Worm (Caenorhabditis elegans) whole organism, young adult: ENCODE results near the gene pas-1.

Source experiments
- B0261.1 ChIP-seq: sonication (generic microtip); optimal IDR thresholded peaks from 2 replicates; lab custom pipeline; 2016; ENCODE audit warnings: mild to moderate bottlenecking, missing genetic modification characterization, moderate library complexity, missing compliant biosample characterization
- C06A6.2 ChIP-seq: fragments of 200-800 bp; sonication (Bioruptor generic); conservative IDR thresholded peaks from 2 replicates; pipeline ENCODE4 v1.3.6; 2022; ENCODE audit warnings: missing genetic modification characterization, missing compliant biosample characterization
- D2030.7 ChIP-seq: fragments of 200-800 bp; sonication (Bioruptor generic); IDR thresholded peaks from 2 replicates; pipeline ENCODE4 v1.3.6; 2022; ENCODE audit warnings: missing genetic modification reagents, missing genetic modification characterization, missing compliant biosample characterization
- F10E7.11 ChIP-seq: sonication (generic microtip); optimal IDR thresholded peaks from 2 replicates; lab custom pipeline; 2017; ENCODE audit warnings: mild to moderate bottlenecking, missing genetic modification characterization, moderate library complexity, missing compliant biosample characterization
- F22D6.2 ChIP-seq: sonication (generic microtip); optimal IDR thresholded peaks from 2 replicates; lab custom pipeline; 2016; ENCODE audit warnings: mild to moderate bottlenecking, missing genetic modification characterization, missing compliant biosample characterization
- F37B4.10 ChIP-seq: fragments of 200-800 bp; sonication (Bioruptor generic); IDR thresholded peaks from 2 replicates; pipeline ENCODE4 v1.3.6; 2022; ENCODE audit warnings: missing genetic modification characterization, missing compliant biosample characterization
- T07F8.4 ChIP-seq: sonication (generic microtip); optimal IDR thresholded peaks from 2 replicates; lab custom pipeline; 2016; ENCODE audit warnings: mild to moderate bottlenecking, missing genetic modification characterization, moderate library complexity, missing compliant biosample characterization
- T26A5.8 ChIP-seq: sonication (generic microtip); optimal IDR thresholded peaks from 2 replicates; lab custom pipeline; 2016; ENCODE audit warnings: missing genetic modification characterization, missing compliant biosample characterization
- Y53F4B.3 ChIP-seq: fragments of 200-800 bp; sonication (Bioruptor generic); IDR thresholded peaks from 2 replicates; pipeline ENCODE4 v1.3.6; 2022; ENCODE audit warnings: missing genetic modification reagents, missing genetic modification characterization, missing compliant biosample characterization
- Y53G8AR.9 ChIP-seq: fragments of 200-800 bp; sonication (Bioruptor generic); conservative IDR thresholded peaks from 2 replicates; pipeline ENCODE4 v1.3.6; 2022; ENCODE audit warnings: missing genetic modification reagents, missing genetic modification characterization, missing compliant biosample characterization
- Y67H2A.10 ChIP-seq: fragments of 200-800 bp; sonication (Bioruptor generic); conservative IDR thresholded peaks from 2 replicates; pipeline ENCODE4 v1.3.6; 2022; ENCODE audit warnings: missing genetic modification reagents, missing genetic modification characterization, missing compliant biosample characterization
- Y79H2A.3 ChIP-seq: fragments of 200-800 bp; sonication (Bioruptor generic); conservative IDR thresholded peaks from 2 replicates; pipeline ENCODE4 v1.3.6; 2022; ENCODE audit warnings: missing genetic modification reagents, missing genetic modification characterization, missing compliant biosample characterization
- aptf-2 ChIP-seq: fragments of 200-800 bp; sonication (Bioruptor generic); conservative IDR thresholded peaks from 2 replicates; pipeline ENCODE4 v1.3.6; 2022; ENCODE audit warnings: missing genetic modification reagents, missing genetic modification characterization, missing compliant biosample characterization
- atf-7 ChIP-seq: sonication (generic microtip); optimal IDR thresholded peaks from 2 replicates; lab custom pipeline; 2017; ENCODE audit warnings: mild to moderate bottlenecking, missing genetic modification characterization, missing compliant biosample characterization
- bed-1 ChIP-seq: fragments of 200-800 bp; sonication (Bioruptor generic); IDR thresholded peaks from 2 replicates; pipeline ENCODE4 v1.3.6; 2022; ENCODE audit warnings: missing genetic modification reagents, missing genetic modification characterization, missing compliant biosample characterization
- cebp-2 ChIP-seq: fragments of 200-800 bp; sonication (Bioruptor generic); IDR thresholded peaks from 2 replicates; pipeline ENCODE4 v1.3.6; 2022; ENCODE audit warnings: missing genetic modification characterization, missing compliant biosample characterization
- ceh-40 ChIP-seq: fragments of 200-800 bp; sonication (Bioruptor generic); IDR thresholded peaks from 2 replicates; pipeline ENCODE4 v1.3.6; 2022; ENCODE audit warnings: missing genetic modification characterization, missing compliant biosample characterization
- ceh-79 ChIP-seq: sonication (generic microtip); optimal IDR thresholded peaks from 2 replicates; lab custom pipeline; 2017; ENCODE audit warnings: mild to moderate bottlenecking, missing genetic modification characterization, missing compliant biosample characterization
- chd-7 ChIP-seq: sonication (generic microtip); optimal IDR thresholded peaks from 2 replicates; lab custom pipeline; 2016; ENCODE audit warnings: mild to moderate bottlenecking, missing genetic modification characterization, moderate library complexity, missing compliant biosample characterization
- dpff-1 ChIP-seq: sonication (generic microtip); optimal IDR thresholded peaks from 2 replicates; lab custom pipeline; 2017; ENCODE audit warnings: mild to moderate bottlenecking, missing genetic modification characterization, missing compliant biosample characterization
- efl-1 ChIP-seq: fragments of 150-350 bp; optimal IDR thresholded peaks from 2 replicates; lab custom pipeline; 2014; ENCODE audit warnings: missing biosample characterization, missing genetic modification reagents, missing genetic modification characterization
- fkh-3 ChIP-seq: sonication (generic microtip); optimal IDR thresholded peaks from 2 replicates; lab custom pipeline; 2016; ENCODE audit warnings: mild to moderate bottlenecking, missing genetic modification characterization, missing compliant biosample characterization
- him-1 ChIP-seq: sonication (generic microtip); optimal IDR thresholded peaks from 2 replicates; lab custom pipeline; 2016; ENCODE audit warnings: missing genotype, missing genetic modification reagents, missing genetic modification characterization, missing compliant biosample characterization
- hlh-12 ChIP-seq: sonication (generic microtip); optimal IDR thresholded peaks from 2 replicates; lab custom pipeline; 2016; ENCODE audit warnings: missing genetic modification characterization, missing compliant biosample characterization
- hsf-1 ChIP-seq: fragments of 200-800 bp; sonication (Bioruptor generic); IDR thresholded peaks from 2 replicates; pipeline ENCODE4 v1.3.6; 2022; ENCODE audit warnings: missing genetic modification reagents, missing genetic modification characterization, missing compliant biosample characterization
- let-526 ChIP-seq: fragments of 200-800 bp; sonication (Bioruptor generic); IDR thresholded peaks from 2 replicates; pipeline ENCODE4 v1.3.6; 2022; ENCODE audit warnings: missing genetic modification reagents, missing genetic modification characterization, missing compliant biosample characterization
- let-607 ChIP-seq, 2 experiments: fragments of 200-800 bp in 1 of 2; sonication (Bioruptor generic) in 1 of 2; sonication (generic microtip) in 1 of 2; optimal IDR thresholded peaks; 2 replicates each; lab custom pipeline; 2016 to 2018; ENCODE audit warnings: mild to moderate bottlenecking in 2 of 2, missing compliant biosample characterization in 2 of 2, missing genetic modification characterization in 2 of 2, moderate library complexity in 2 of 2, missing genotype in 1 of 2
- lin-54 ChIP-seq: fragments of 200-800 bp; sonication (Bioruptor generic); optimal IDR thresholded peaks from 2 replicates; lab custom pipeline; 2018; ENCODE audit warnings: mild to moderate bottlenecking, missing genetic modification characterization, missing compliant biosample characterization
- lir-1 ChIP-seq: fragments of 200-800 bp; sonication (Bioruptor generic); conservative IDR thresholded peaks from 2 replicates; pipeline ENCODE4 v1.3.6; 2022; ENCODE audit warnings: missing genetic modification reagents, missing genetic modification characterization, missing compliant biosample characterization
- lsy-27 ChIP-seq: sonication (generic microtip); optimal IDR thresholded peaks from 2 replicates; lab custom pipeline; 2017; ENCODE audit warnings: missing genetic modification characterization, mild to moderate bottlenecking, missing compliant biosample characterization, antibody characterized with exemption, missing genotype, borderline replicate concordance; ENCODE audit not compliant: insufficient read depth
- mcd-1 ChIP-seq: fragments of 200-800 bp; sonication (Bioruptor generic); IDR thresholded peaks from 2 replicates; pipeline ENCODE4 v1.3.6; 2022; ENCODE audit warnings: missing genetic modification reagents, missing genetic modification characterization, missing compliant biosample characterization
- nhr-120 ChIP-seq: fragments of 200-800 bp; sonication (Bioruptor generic); IDR thresholded peaks from 2 replicates; pipeline ENCODE4 v1.3.6; 2022; ENCODE audit warnings: missing genetic modification characterization, missing compliant biosample characterization
- nhr-27 ChIP-seq: fragments of 200-800 bp; sonication (Bioruptor generic); optimal IDR thresholded peaks from 2 replicates; lab custom pipeline; 2018; ENCODE audit warnings: mild to moderate bottlenecking, missing genetic modification characterization, moderate library complexity, missing compliant biosample characterization
- nhr-80 ChIP-seq: sonication (generic microtip); optimal IDR thresholded peaks from 2 replicates; lab custom pipeline; 2016; ENCODE audit warnings: missing genetic modification characterization, missing compliant biosample characterization
- pbrm-1 ChIP-seq: fragments of 200-800 bp; sonication (Bioruptor generic); IDR thresholded peaks from 2 replicates; pipeline ENCODE4 v1.3.6; 2022; ENCODE audit warnings: missing genetic modification reagents, missing genetic modification characterization, missing compliant biosample characterization
- pha-4 ChIP-seq: fragments of 150-350 bp; sonication (generic microtip); optimal IDR thresholded peaks from 2 replicates; lab custom pipeline; 2014; ENCODE audit warnings: missing biosample characterization, missing genetic modification reagents, missing genetic modification characterization
- rcor-1 ChIP-seq: fragments of 200-800 bp; sonication (Bioruptor generic); IDR thresholded peaks from 2 replicates; pipeline ENCODE4 v1.3.6; 2022; ENCODE audit warnings: missing genetic modification reagents, missing genetic modification characterization, missing compliant biosample characterization
- repo-1 ChIP-seq: sonication (generic microtip); optimal IDR thresholded peaks from 2 replicates; lab custom pipeline; 2017; ENCODE audit warnings: mild to moderate bottlenecking, missing genetic modification characterization, missing compliant biosample characterization
- rpc-1 ChIP-seq, 2 experiments: fragments of 150-350 bp in 1 of 2; sonication (generic microtip) in 1 of 2; optimal IDR thresholded peaks; 2 replicates each; lab custom pipeline; 2014 to 2018; ENCODE audit warnings: missing biosample characterization in 1 of 2, missing genetic modification characterization in 1 of 2, missing genetic modification reagents in 1 of 2, missing genotype in 1 of 2
- sdz-38 ChIP-seq: sonication (generic microtip); optimal IDR thresholded peaks from 2 replicates; lab custom pipeline; 2016; ENCODE audit warnings: missing genotype, missing genetic modification characterization, missing compliant biosample characterization
- snpc-1.1 ChIP-seq: sonication (generic microtip); optimal IDR thresholded peaks from 2 replicates; lab custom pipeline; 2017; ENCODE audit warnings: missing genetic modification characterization, mild to moderate bottlenecking, missing compliant biosample characterization, antibody characterized with exemption, moderate library complexity, missing genotype, missing genetic modification reagents; ENCODE audit not compliant: insufficient read depth
- snpc-3.4 ChIP-seq: sonication (generic microtip); optimal IDR thresholded peaks from 2 replicates; lab custom pipeline; 2017; ENCODE audit warnings: missing genetic modification characterization, mild to moderate bottlenecking, missing compliant biosample characterization, antibody characterized with exemption, moderate library complexity, missing genotype, missing genetic modification reagents
- snpc-4 ChIP-seq, 5 experiments: fragments of 150-350 bp in 1 of 5; sonication (generic microtip) in 4 of 5; optimal IDR thresholded peaks; 2 replicates each; lab custom pipeline; 2014 to 2018; ENCODE audit warnings: missing genetic modification characterization in 5 of 5, missing biosample characterization in 3 of 5, antibody characterized with exemption in 2 of 5, mild to moderate bottlenecking in 2 of 5, missing compliant biosample characterization in 2 of 5, missing genotype in 2 of 5, moderate library complexity in 2 of 5, missing genetic modification reagents in 1 of 5
- tbp1 ChIP-seq: fragments of 200-800 bp; sonication (Bioruptor generic); optimal IDR thresholded peaks from 2 replicates; lab custom pipeline; 2018; ENCODE audit warnings: mild to moderate bottlenecking, missing genetic modification characterization, missing compliant biosample characterization
- tbx-9 ChIP-seq: sonication (generic microtip); optimal IDR thresholded peaks from 2 replicates; lab custom pipeline; 2016; ENCODE audit warnings: borderline replicate concordance, missing genetic modification characterization, inconsistent platforms, missing compliant biosample characterization
- unc-130 ChIP-seq: sonication (generic microtip); optimal IDR thresholded peaks from 2 replicates; lab custom pipeline; 2016; ENCODE audit warnings: missing genetic modification reagents, missing genetic modification characterization, missing compliant biosample characterization
- zim-3 ChIP-seq: sonication (generic microtip); optimal IDR thresholded peaks from 2 replicates; lab custom pipeline; 2017; ENCODE audit warnings: mild to moderate bottlenecking, missing genetic modification characterization, moderate library complexity, missing compliant biosample characterization
- ztf-3 ChIP-seq: fragments of 200-800 bp; sonication (Bioruptor generic); optimal IDR thresholded peaks from 2 replicates; lab custom pipeline; 2018; ENCODE audit warnings: mild to moderate bottlenecking, missing genetic modification characterization, missing compliant biosample characterization

Gene pas-1

DNA sequence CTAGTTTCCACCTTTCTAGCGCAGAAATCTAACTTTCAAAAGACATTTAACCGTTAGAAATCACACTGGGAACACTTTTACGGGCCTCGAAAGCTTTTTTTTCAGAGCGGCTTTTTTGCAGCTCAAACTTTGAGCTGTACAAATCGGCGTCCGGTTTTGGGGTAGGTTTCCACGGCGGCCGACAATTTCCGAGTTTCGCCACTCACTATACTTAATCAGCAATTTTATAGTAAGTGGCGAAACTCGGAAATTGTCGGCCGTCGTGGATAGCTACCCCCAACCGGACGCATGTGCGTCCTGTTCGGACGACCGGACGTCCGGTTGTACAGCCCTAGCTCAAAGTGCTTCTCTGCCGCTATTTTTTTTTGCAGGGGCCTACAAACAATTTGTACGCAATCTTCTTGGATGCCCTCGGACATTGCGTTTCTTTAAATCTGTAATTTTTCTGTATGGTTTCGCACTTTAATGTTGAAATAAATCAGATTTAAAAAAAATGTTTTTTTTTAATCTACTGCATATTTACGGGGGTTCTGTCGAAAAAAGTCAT lies 26.2 kb downstream of the pas-1 start:
- TF ChIP-seq dpff-1 (tag; lab: Kevin White, UChicago) (no peak), F10E7.11 (tag; lab: Kevin White, UChicago) (no peak), tbx-9 (tag; lab: Kevin White, UChicago) (no peak), cebp-2 (GFP tag; lab: Robert Waterston, UW) (no peak), Y67H2A.10 (no peak), F37B4.10 (0 out of 2 replicates have a peak, but pooled peaks have one; percentile 79), Y53G8AR.9 (GFP tag; lab: Robert Waterston, UW) (no peak), B0261.1 (no peak), D2030.7 (GFP tag; lab: Robert Waterston, UW) (no peak), Y53F4B.3 (GFP tag; lab: Robert Waterston, UW) (no peak), pbrm-1 (GFP tag; lab: Robert Waterston, UW) (peak; percentile 54; the same call in 1 of the 2 replicates), snpc-1.1 (tag; lab: Kevin White, UChicago) (peak; percentile 83), pha-4 (tag; lab: Kevin White, UChicago) (no peak), F22D6.2 (no peak), C06A6.2 (no peak), him-1 (tag; lab: Kevin White, UChicago) (peak; percentile 27), snpc-4 (GFP tag; optimal IDR thresholded peaks at IDR 0.05; lab: Kevin White, UChicago) (peak; percentile 80), snpc-4 (tag; optimal IDR thresholded peaks at IDR 0.05; lab: Kevin White, UChicago) (peak in 3 of 4 experiments; percentile 84 to 96 (median 93)), mcd-1 (no peak), ceh-40 (no peak), hsf-1 (GFP tag; lab: Robert Waterston, UW) (no peak), efl-1 (GFP tag; lab: Kevin White, UChicago) (no peak), lin-54 (GFP tag; lab: Kevin White, UChicago) (no peak), nhr-27 (tag; lab: Kevin White, UChicago) (no peak), lsy-27 (no peak), hlh-12 (tag; lab: Kevin White, UChicago) (no peak), Y79H2A.3 (no peak), ztf-3 (GFP tag; lab: Kevin White, UChicago) (no peak), T07F8.4 (no peak), lir-1 (GFP tag; lab: Robert Waterston, UW) (no peak), unc-130 (no peak), fkh-3 (tag; lab: Kevin White, UChicago) (no peak), repo-1 (tag; lab: Kevin White, UChicago) (no peak), nhr-80 (tag; lab: Kevin White, UChicago) (no peak), T26A5.8 (tag; lab: Kevin White, UChicago) (no peak), rpc-1 (optimal IDR thresholded peaks at IDR 0.05; lab: Kevin White, UChicago) (no peak), rpc-1 (tag; optimal IDR thresholded peaks at IDR 0.05; lab: Kevin White, UChicago) (no peak), let-526 (no peak), bed-1 (GFP tag; lab: Robert Waterston, UW) (no peak), aptf-2 (GFP tag; lab: Robert Waterston, UW) (no peak), tbp1 (GFP tag; lab: Kevin White, UChicago) (no peak), let-607 (tag; optimal IDR thresholded peaks at IDR 0.05; lab: Kevin White, UChicago) (no peak), atf-7 (tag; lab: Kevin White, UChicago) (no peak), rcor-1 (GFP tag; lab: Robert Waterston, UW) (no peak), zim-3 (tag; lab: Kevin White, UChicago) (no peak), nhr-120 (GFP tag; lab: Robert Waterston, UW) (no peak), sdz-38 (tag; lab: Kevin White, UChicago) (no peak), chd-7 (tag; lab: Kevin White, UChicago) (no peak), ceh-79 (no peak), snpc-3.4 (tag; lab: Kevin White, UChicago) (peak; percentile 50)
